Worm (Caenorhabditis elegans) whole organism, L4 larva: ENCODE results near the gene C45G9.12.

ENCODE experiments used
- ama-1 ChIP-seq: fragments of 150-350 bp; optimal IDR thresholded peaks from 2 replicates; lab custom pipeline; 2014; ENCODE audit warnings: inconsistent platforms, mixed read lengths
- ceh-82 ChIP-seq: sonication (generic microtip); optimal IDR thresholded peaks from 2 replicates; lab custom pipeline; 2017; ENCODE audit warnings: missing biosample characterization, missing genetic modification characterization
- ces-1 ChIP-seq: fragments of 150-350 bp; sonication (generic microtip); optimal IDR thresholded peaks from 4 replicates; lab custom pipeline; 2014; ENCODE audit warnings: missing biosample characterization, missing genetic modification reagents, missing genetic modification characterization
- lim-7 ChIP-seq: fragments of 200-800 bp; sonication (Bioruptor generic); IDR thresholded peaks from 2 replicates; pipeline ENCODE4 v1.3.6; 2022; ENCODE audit warnings: missing genetic modification characterization, missing compliant biosample characterization
- lin-39 ChIP-seq: fragments of 150-350 bp; optimal IDR thresholded peaks from 2 replicates; lab custom pipeline; 2014; ENCODE audit warnings: missing biosample characterization, missing genetic modification reagents, missing genetic modification characterization
- mxl-2 ChIP-seq: fragments of 200-800 bp; sonication (Bioruptor generic); conservative IDR thresholded peaks from 2 replicates; pipeline ENCODE4 v1.3.6; 2022; ENCODE audit warnings: missing genetic modification reagents, missing genetic modification characterization, missing compliant biosample characterization
- nhr-10 ChIP-seq: fragments of 150-350 bp; optimal IDR thresholded peaks from 2 replicates; lab custom pipeline; 2014; ENCODE audit warnings: missing biosample characterization, missing genetic modification characterization
- nhr-11 ChIP-seq: fragments of 150-350 bp; optimal IDR thresholded peaks from 2 replicates; lab custom pipeline; 2014; ENCODE audit warnings: missing biosample characterization, missing genetic modification characterization

DNA sequence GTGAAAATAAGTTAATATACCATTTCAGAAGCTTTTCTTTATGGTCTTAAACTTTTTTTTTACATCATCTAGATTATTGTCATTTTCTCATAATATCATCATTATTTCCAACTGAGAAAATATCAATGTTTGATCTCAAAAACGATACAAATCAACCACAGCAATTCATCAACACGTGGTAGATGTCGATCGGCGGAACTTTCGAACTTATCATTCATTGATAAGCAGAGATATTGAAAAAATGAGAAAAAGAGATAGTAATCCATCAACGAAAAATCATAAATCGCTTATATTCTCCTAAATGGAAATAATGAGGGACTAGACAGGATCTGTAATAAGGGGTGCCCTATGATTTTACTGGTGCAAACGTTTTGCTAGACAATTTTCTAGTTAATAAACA, 25.3 kb upstream of the C45G9.12 start:
- TF ChIP-seq mxl-2 (no peak), nhr-11 (tag; lab: Kevin White, UChicago) (no peak), lin-39 (no peak), ceh-82 (no peak), ama-1 (lab: Kevin White, UChicago) (no peak), nhr-10 (tag; lab: Kevin White, UChicago) (no peak), lim-7 (GFP tag; lab: Robert Waterston, UW) (no peak), ces-1 (GFP tag; lab: Kevin White, UChicago) (no peak)
